Fruit fly (Drosophila melanogaster): Measurements from ENCODE around the gene Anp.

The Anp gene

DNA sequence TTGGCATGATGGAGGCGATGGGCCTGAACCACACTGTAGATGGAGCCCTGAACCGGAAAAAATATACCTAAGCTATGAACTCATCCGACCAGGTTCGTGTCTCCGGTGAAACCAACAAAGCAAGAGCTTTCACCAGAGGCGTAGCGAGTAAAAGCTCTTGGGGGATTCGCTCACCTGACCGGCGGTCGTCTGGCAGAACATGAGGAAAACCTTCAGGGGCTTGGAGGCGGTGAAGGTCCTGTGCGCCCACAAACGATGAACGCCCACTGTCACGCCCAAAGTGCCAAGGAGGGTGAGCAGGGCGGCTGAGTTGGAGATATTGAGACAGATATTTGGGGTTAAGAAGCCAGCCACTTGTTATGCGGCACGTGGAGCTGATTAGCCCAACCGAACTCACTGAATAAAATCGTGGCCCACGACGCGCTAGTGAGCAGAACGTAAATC is 14.1 kb upstream of the Anp start (continued):
- TF ChIP-seq Ets96B (tag; optimal IDR thresholded peaks at IDR 0.05) (no peak), esn (GFP tag; optimal IDR thresholded peaks at IDR 0.05) (peak; percentile 20), pdm3 (GFP tag; optimal IDR thresholded peaks at IDR 0.05) (peak; percentile 40), CG3919 (GFP tag; optimal IDR thresholded peaks at IDR 0.05) (peak; percentile 12), dac (GFP tag; optimal IDR thresholded peaks at IDR 0.05) (no peak), Hr4 (GFP tag; optimal IDR thresholded peaks at IDR 0.05) (no peak), Eip75B (GFP tag; optimal IDR thresholded peaks at IDR 0.05) (no peak), Eip78C (GFP tag) (no peak), OdsH (GFP tag; optimal IDR thresholded peaks at IDR 0.05) (peak; percentile 17), Eip93F (GFP tag; optimal IDR thresholded peaks at IDR 0.05) (no peak), vri (GFP tag; optimal IDR thresholded peaks at IDR 0.05) (no peak), salr (GFP tag; optimal IDR thresholded peaks at IDR 0.05) (no peak), CG6792 (GFP tag; optimal IDR thresholded peaks at IDR 0.05) (no peak), dsx (GFP tag; optimal IDR thresholded peaks at IDR 0.05; ENCODE audit: poor library complexity, severe bottlenecking) (no peak), CG4318 (GFP tag; optimal IDR thresholded peaks at IDR 0.05) (no peak), CG10631 (GFP tag; optimal IDR thresholded peaks at IDR 0.05) (peak; percentile 29)

DNA sequence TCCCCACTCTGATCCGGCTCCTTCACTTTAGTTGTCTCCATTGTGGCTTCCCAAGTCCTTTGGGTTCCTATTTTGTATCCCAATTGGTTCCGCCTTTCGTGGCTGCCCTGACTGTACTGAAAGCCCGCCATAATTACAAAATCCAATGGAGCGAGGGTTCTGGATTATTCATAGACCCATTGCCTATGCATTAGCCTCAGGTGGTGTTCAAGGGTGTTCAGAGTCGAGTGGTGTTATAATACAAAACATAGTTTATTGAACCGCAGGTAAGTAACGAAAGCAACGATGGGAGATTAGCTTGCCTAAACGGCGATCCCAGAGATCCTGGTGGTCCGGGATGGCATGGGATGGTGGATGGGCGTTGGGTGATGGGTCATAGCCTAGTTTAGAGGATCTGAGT is 13.6 kb upstream of the Anp start, which contains the start of gene CG15531:
CG15531 (minus strand) TSS at position 101 of the 400 bp plus-strand sequence.
- TF ChIP-seq CG16779 (tag; optimal IDR thresholded peaks at IDR 0.05): no peak
- TF ChIP-seq Sox102F (GFP tag; optimal IDR thresholded peaks at IDR 0.05): no peak
- no peak for TF ChIP-seq Gug (GFP tag; IDR thresholded peaks at IDR 0.05)
- no peak for TF ChIP-seq esn (GFP tag; optimal IDR thresholded peaks at IDR 0.05)
- no peak for TF ChIP-seq CG34406 (GFP tag; optimal IDR thresholded peaks at IDR 0.05)
- TF ChIP-seq CG8119 (GFP tag; IDR thresholded peaks at IDR 0.05): no peak
- no peak for TF ChIP-seq Sox15 (GFP tag; optimal IDR thresholded peaks at IDR 0.05)
- TF ChIP-seq CG1621 (tag; optimal IDR thresholded peaks at IDR 0.05): no peak
- no peak for TF ChIP-seq Blimp-1 (GFP tag; optimal IDR thresholded peaks at IDR 0.05)
- TF ChIP-seq CG7368 (GFP tag; optimal IDR thresholded peaks at IDR 0.05): no peak

DNA sequence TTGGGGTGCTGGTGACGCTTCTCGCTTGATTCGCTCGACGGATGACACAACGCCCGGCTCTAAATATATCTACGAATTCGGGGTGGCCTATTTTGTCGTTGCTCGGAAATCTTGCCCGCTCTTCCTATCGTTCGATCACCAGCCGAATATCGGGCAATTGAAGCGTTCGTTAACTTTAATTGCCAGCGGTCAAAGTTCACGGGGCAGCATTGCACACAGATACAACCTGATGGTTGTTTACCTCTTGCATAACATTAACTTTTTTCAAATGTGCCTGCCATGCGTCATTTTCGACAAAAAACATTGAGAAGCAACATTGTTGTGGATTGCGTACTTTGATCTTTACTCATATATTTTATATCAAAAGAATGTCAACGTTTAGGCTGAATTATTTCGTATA is 12.0 kb upstream of the Anp start:
- no peak for TF ChIP-seq Lpt (GFP tag; optimal IDR thresholded peaks at IDR 0.05)
- TF ChIP-seq Eip93F (GFP tag; optimal IDR thresholded peaks at IDR 0.05): no peak
- no peak for TF ChIP-seq CG16779 (tag; optimal IDR thresholded peaks at IDR 0.05)
- no peak for TF ChIP-seq Sox102F (GFP tag; optimal IDR thresholded peaks at IDR 0.05)
- no peak for TF ChIP-seq Eip78C (GFP tag)
- no peak for TF ChIP-seq achi (GFP tag; optimal IDR thresholded peaks at IDR 0.05)
- TF ChIP-seq Smox (GFP tag; optimal IDR thresholded peaks at IDR 0.05): no peak
- no peak for TF ChIP-seq Gug (GFP tag; IDR thresholded peaks at IDR 0.05)
- no peak for TF ChIP-seq fd59A (GFP tag; optimal IDR thresholded peaks at IDR 0.05)
- TF ChIP-seq dsx (GFP tag; optimal IDR thresholded peaks at IDR 0.05; ENCODE audit: poor library complexity, severe bottlenecking): no peak
- TF ChIP-seq CG8119 (GFP tag; IDR thresholded peaks at IDR 0.05): no peak
- no peak for TF ChIP-seq Blimp-1 (GFP tag; optimal IDR thresholded peaks at IDR 0.05)
- TF ChIP-seq Sox14 (GFP tag; optimal IDR thresholded peaks at IDR 0.05): no peak
- no peak for TF ChIP-seq ss (GFP tag; optimal IDR thresholded peaks at IDR 0.05)
- no peak for TF ChIP-seq cyc (GFP tag; optimal IDR thresholded peaks at IDR 0.05)
- no peak for TF ChIP-seq CG3032 (tag; optimal IDR thresholded peaks at IDR 0.05)
- TF ChIP-seq CG8319 (GFP tag; optimal IDR thresholded peaks at IDR 0.05): no peak
- TF ChIP-seq CG10631 (GFP tag; optimal IDR thresholded peaks at IDR 0.05): no peak
- TF ChIP-seq CG6792 (GFP tag; optimal IDR thresholded peaks at IDR 0.05): no peak

DNA sequence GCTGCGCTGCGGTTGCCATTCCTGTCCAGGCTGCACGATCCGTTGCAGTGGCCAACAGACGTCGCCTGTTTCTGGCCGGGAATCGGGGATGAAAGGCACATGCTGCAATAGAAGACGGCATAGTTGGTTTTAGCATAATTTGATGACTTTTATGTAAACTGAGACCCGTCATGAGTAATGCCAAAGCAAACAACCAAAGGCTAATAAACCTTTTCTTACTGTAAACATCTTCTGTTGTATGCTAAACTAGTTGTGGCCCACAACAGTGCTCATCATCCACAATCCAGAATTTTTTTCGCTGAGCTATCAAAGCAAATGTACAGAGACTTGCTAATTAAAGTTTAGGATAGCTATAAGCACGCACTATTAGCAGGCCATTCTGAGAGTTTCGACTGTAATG is 11.0 kb upstream of the Anp start:
- TF ChIP-seq CG7368 (GFP tag; optimal IDR thresholded peaks at IDR 0.05): no peak
- peak; percentile 85 for TF ChIP-seq fkh (GFP tag; optimal IDR thresholded peaks at IDR 0.05)
